Fruit fly (Drosophila melanogaster) whole organism, embryonic: ENCODE results near the gene CG32373.

Experiments
- Abd-B ChIP-seq: fragments of 200-800 bp; sonication (Bioruptor generic); optimal IDR thresholded peaks from 2 replicates; lab custom pipeline; 2018; ENCODE audit warnings: missing biosample characterization, mild to moderate bottlenecking, missing genetic modification characterization, moderate library complexity
- Atf-2 ChIP-seq: fragments of 200-800 bp; sonication (Bioruptor generic); optimal IDR thresholded peaks from 2 replicates; lab custom pipeline; 2016; ENCODE audit warnings: missing biosample characterization, missing genetic modification characterization
- Bdp1 ChIP-seq: fragments of 200-800 bp; sonication (Bioruptor generic); optimal IDR thresholded peaks from 3 replicates; lab custom pipeline; 2016; ENCODE audit warnings: missing biosample characterization, missing genetic modification characterization
- CG11723 ChIP-seq: fragments of 200-800 bp; sonication (Bioruptor generic); optimal IDR thresholded peaks from 2 replicates; lab custom pipeline; 2017; ENCODE audit warnings: missing biosample characterization, mild to moderate bottlenecking, missing genetic modification characterization
- CG12071 ChIP-seq: fragments of 200-800 bp; sonication (Bioruptor generic); optimal IDR thresholded peaks from 3 replicates; lab custom pipeline; 2018; ENCODE audit warnings: missing biosample characterization, mild to moderate bottlenecking, missing genetic modification characterization
- CG12659 ChIP-seq: fragments of 200-800 bp; sonication (Bioruptor generic); optimal IDR thresholded peaks from 3 replicates; lab custom pipeline; 2017; ENCODE audit warnings: mild to moderate bottlenecking, missing biosample characterization, missing genetic modification reagents, missing genetic modification characterization
- CG13424 ChIP-seq: fragments of 200-800 bp; sonication (Bioruptor generic); optimal IDR thresholded peaks from 2 replicates; lab custom pipeline; 2019; ENCODE audit warnings: missing biosample characterization, mild to moderate bottlenecking, missing genetic modification characterization, moderate library complexity
- CG14710 ChIP-seq: fragments of 200-800 bp; sonication (Bioruptor generic); optimal IDR thresholded peaks from 3 replicates; lab custom pipeline; 2019; ENCODE audit warnings: missing biosample characterization, mild to moderate bottlenecking, missing genetic modification characterization, moderate library complexity
- CG15073 ChIP-seq: fragments of 200-800 bp; sonication (Bioruptor generic); optimal IDR thresholded peaks from 2 replicates; lab custom pipeline; 2016; ENCODE audit warnings: missing biosample characterization, missing genetic modification characterization
- CG15479 ChIP-seq: fragments of 200-800 bp; sonication (Bioruptor generic); optimal IDR thresholded peaks from 3 replicates; lab custom pipeline; 2019; ENCODE audit warnings: missing biosample characterization, mild to moderate bottlenecking, missing genetic modification characterization, moderate library complexity
- CG16779 ChIP-seq: fragments of 200-800 bp; sonication (Bioruptor generic); IDR thresholded peaks from 2 replicates; pipeline ENCODE4 v1.3.6; 2022; ENCODE audit warnings: missing biosample characterization, missing genetic modification characterization
- CG18262 ChIP-seq: fragments of 200-800 bp; optimal IDR thresholded peaks from 3 replicates; lab custom pipeline; 2019; ENCODE audit warnings: missing biosample characterization, mild to moderate bottlenecking, missing genetic modification characterization, moderate library complexity
- CG2202 ChIP-seq: fragments of 200-800 bp; sonication (Bioruptor generic); optimal IDR thresholded peaks from 2 replicates; lab custom pipeline; 2018; ENCODE audit warnings: missing biosample characterization, mild to moderate bottlenecking, missing genetic modification characterization
- CG2889 ChIP-seq: fragments of 200-800 bp; sonication (Bioruptor generic); IDR thresholded peaks from 3 replicates; pipeline ENCODE4 v1.3.6; 2022; ENCODE audit warnings: missing biosample characterization, missing genetic modification characterization
- CG4282 ChIP-seq: fragments of 200-800 bp; sonication (Bioruptor generic); optimal IDR thresholded peaks from 2 replicates; lab custom pipeline; 2016; ENCODE audit warnings: missing biosample characterization, missing genetic modification characterization
- CG4424 ChIP-seq: fragments of 200-800 bp; sonication (Bioruptor generic); optimal IDR thresholded peaks from 3 replicates; lab custom pipeline; 2016; ENCODE audit warnings: missing biosample characterization, missing genetic modification characterization
- CG4707 ChIP-seq: fragments of 200-800 bp; sonication (Bioruptor generic); optimal IDR thresholded peaks from 2 replicates; lab custom pipeline; 2018; ENCODE audit warnings: missing biosample characterization, mild to moderate bottlenecking, missing genetic modification characterization, moderate library complexity
- CG4854 ChIP-seq: fragments of 200-800 bp; sonication (Bioruptor generic); optimal IDR thresholded peaks from 2 replicates; lab custom pipeline; 2016; ENCODE audit warnings: missing biosample characterization, missing genetic modification characterization, inconsistent platforms
- CG5245 ChIP-seq: fragments of 200-800 bp; sonication (Bioruptor generic); optimal IDR thresholded peaks from 3 replicates; lab custom pipeline; 2016; ENCODE audit warnings: missing biosample characterization, missing genetic modification characterization
- CG7372 ChIP-seq: fragments of 200-800 bp; sonication (Bioruptor generic); IDR thresholded peaks from 2 replicates; pipeline ENCODE4 v1.3.6; 2022; ENCODE audit warnings: missing biosample characterization, missing genetic modification characterization
- CG7786 ChIP-seq: fragments of 200-800 bp; sonication (Bioruptor generic); optimal IDR thresholded peaks from 2 replicates; lab custom pipeline; 2016; ENCODE audit warnings: missing biosample characterization, missing genetic modification characterization
- CG8089 ChIP-seq: fragments of 200-800 bp; sonication (Bioruptor generic); optimal IDR thresholded peaks from 3 replicates; lab custom pipeline; 2016; ENCODE audit warnings: missing biosample characterization, missing genetic modification characterization
- Dip3 ChIP-seq: fragments of 200-800 bp; sonication (Bioruptor generic); optimal IDR thresholded peaks from 3 replicates; lab custom pipeline; 2016; ENCODE audit warnings: missing biosample characterization, missing genetic modification characterization
- Dp ChIP-seq: fragments of 200-800 bp; sonication (Bioruptor generic); optimal IDR thresholded peaks from 2 replicates; lab custom pipeline; 2018; ENCODE audit warnings: missing biosample characterization, mild to moderate bottlenecking, missing genetic modification characterization, moderate library complexity
- E2f1 ChIP-seq: fragments of 200-800 bp; sonication (Bioruptor generic); IDR thresholded peaks from 2 replicates; pipeline ENCODE4 v1.3.6; 2022; ENCODE audit warnings: missing biosample characterization, missing genetic modification characterization
- Ets65A ChIP-seq: fragments of 200-800 bp; sonication (Bioruptor generic); peaks from one replicate; lab custom pipeline; 2016; ENCODE audit warnings: missing biosample characterization, missing genetic modification characterization
- Neu2 ChIP-seq: fragments of 200-800 bp; sonication (Bioruptor generic); optimal IDR thresholded peaks from 3 replicates; lab custom pipeline; 2016; ENCODE audit warnings: missing biosample characterization, missing genetic modification characterization, borderline replicate concordance
- Pdp1 ChIP-seq, 2 experiments: fragments of 200-800 bp; sonication (Bioruptor generic); optimal IDR thresholded peaks; 3 replicates each; lab custom pipeline; 2016; ENCODE audit warnings: missing biosample characterization in 2 of 2, missing genetic modification characterization in 2 of 2, mild to moderate bottlenecking in 1 of 2, moderate library complexity in 1 of 2
- Six4 ChIP-seq: fragments of 200-800 bp; sonication (Bioruptor generic); optimal IDR thresholded peaks from 2 replicates; lab custom pipeline; 2016; ENCODE audit warnings: missing biosample characterization, missing genetic modification characterization
- Sox102F ChIP-seq: fragments of 200-800 bp; sonication (Bioruptor generic); optimal IDR thresholded peaks from 2 replicates; lab custom pipeline; 2018; ENCODE audit warnings: missing biosample characterization, mild to moderate bottlenecking, missing genetic modification characterization, moderate library complexity
- Sry-δ ChIP-seq: fragments of 200-800 bp; sonication (Bioruptor generic); optimal IDR thresholded peaks from 2 replicates; lab custom pipeline; 2016; ENCODE audit warnings: missing biosample characterization, missing genetic modification characterization
- abd-A ChIP-seq: fragments of 200-800 bp; sonication (Bioruptor generic); optimal IDR thresholded peaks from 3 replicates; lab custom pipeline; 2019; ENCODE audit warnings: missing biosample characterization, mild to moderate bottlenecking, missing genetic modification characterization, moderate library complexity
- bbx ChIP-seq: fragments of 200-800 bp; sonication (Bioruptor generic); IDR thresholded peaks from 2 replicates; pipeline ENCODE4 v1.3.6; 2022; ENCODE audit warnings: missing biosample characterization, missing genetic modification characterization; ENCODE audit not compliant: partially characterized antibody
- cato ChIP-seq: fragments of 200-800 bp; sonication (Bioruptor generic); optimal IDR thresholded peaks from 2 replicates; lab custom pipeline; 2016; ENCODE audit warnings: missing biosample characterization, missing genetic modification characterization, borderline replicate concordance
- chinmo ChIP-seq: fragments of 200-800 bp; sonication (Bioruptor generic); IDR thresholded peaks from 4 replicates; pipeline ENCODE4 v1.3.6; 2022; ENCODE audit warnings: missing biosample characterization, missing genetic modification characterization; ENCODE audit not compliant: partially characterized antibody
- croc ChIP-seq: fragments of 200-800 bp; sonication (Bioruptor generic); conservative IDR thresholded peaks from 3 replicates; pipeline ENCODE4 v1.3.6; 2022; ENCODE audit warnings: missing biosample characterization, missing genetic modification characterization
- dm ChIP-seq: fragments of 200-800 bp; sonication (Bioruptor generic); optimal IDR thresholded peaks from 3 replicates; lab custom pipeline; 2016; ENCODE audit warnings: missing biosample characterization, missing genetic modification characterization
- dmrt99B ChIP-seq: fragments of 200-800 bp; sonication (Bioruptor generic); optimal IDR thresholded peaks from 2 replicates; lab custom pipeline; 2018; ENCODE audit warnings: missing biosample characterization, mild to moderate bottlenecking, missing genetic modification characterization, moderate library complexity
- fd3F ChIP-seq: fragments of 200-800 bp; sonication (Bioruptor generic); optimal IDR thresholded peaks from 2 replicates; lab custom pipeline; 2018; ENCODE audit warnings: missing biosample characterization, mild to moderate bottlenecking, missing genetic modification characterization, moderate library complexity
- grau ChIP-seq: fragments of 200-800 bp; optimal IDR thresholded peaks from 3 replicates; lab custom pipeline; 2019; ENCODE audit warnings: missing biosample characterization, mild to moderate bottlenecking, missing genetic modification characterization, moderate library complexity
- grn ChIP-seq: fragments of 200-800 bp; sonication (Bioruptor generic); optimal IDR thresholded peaks from 3 replicates; lab custom pipeline; 2017; ENCODE audit warnings: missing biosample characterization, missing genetic modification characterization
- hkb ChIP-seq, 2 experiments: fragments of 200-800 bp in 1 of 2; fragments of >200 bp in 1 of 2; sonication (Bioruptor generic) in 1 of 2; IDR thresholded peaks in 1 of 2; optimal IDR thresholded peaks in 1 of 2; 2 replicates each; pipeline versions ENCODE4 v1.3.6 to Lab custom; 2017 to 2022; ENCODE audit warnings: missing biosample characterization in 1 of 2, missing genetic modification characterization in 1 of 2
- ken ChIP-seq: fragments of 200-800 bp; sonication (Bioruptor generic); IDR thresholded peaks from 3 replicates; pipeline ENCODE4 v1.3.6; 2022; ENCODE audit warnings: missing biosample characterization, missing genetic modification characterization
- pita ChIP-seq: fragments of 200-800 bp; sonication (Bioruptor generic); optimal IDR thresholded peaks from 2 replicates; lab custom pipeline; 2017; ENCODE audit warnings: missing biosample characterization, mild to moderate bottlenecking, missing genetic modification characterization
- psq ChIP-seq: fragments of 200-800 bp; sonication (Bioruptor generic); optimal IDR thresholded peaks from 2 replicates; lab custom pipeline; 2017; ENCODE audit warnings: missing biosample characterization, missing genetic modification characterization
- pum ChIP-seq: fragments of 200-800 bp; sonication (Bioruptor generic); optimal IDR thresholded peaks from 2 replicates; lab custom pipeline; 2016; ENCODE audit warnings: missing biosample characterization, missing genetic modification characterization
- salm ChIP-seq: fragments of 200-800 bp; sonication (Bioruptor generic); optimal IDR thresholded peaks from 2 replicates; lab custom pipeline; 2018; ENCODE audit warnings: missing biosample characterization, mild to moderate bottlenecking, missing genetic modification characterization
- tup ChIP-seq: fragments of 200-800 bp; sonication (Bioruptor generic); optimal IDR thresholded peaks from 2 replicates; lab custom pipeline; 2016; ENCODE audit warnings: missing biosample characterization, mild to moderate bottlenecking, missing genetic modification characterization, moderate library complexity
- unpg ChIP-seq: fragments of 200-800 bp; sonication (Bioruptor generic); optimal IDR thresholded peaks from 3 replicates; lab custom pipeline; 2018; ENCODE audit warnings: missing biosample characterization, mild to moderate bottlenecking, missing genetic modification characterization, moderate library complexity
- zfh1 ChIP-seq: fragments of 200-800 bp; sonication (Bioruptor generic); IDR thresholded peaks from 3 replicates; pipeline ENCODE4 v1.3.6; 2022; ENCODE audit warnings: missing biosample characterization, missing genetic modification characterization

CG32373 gene

DNA sequence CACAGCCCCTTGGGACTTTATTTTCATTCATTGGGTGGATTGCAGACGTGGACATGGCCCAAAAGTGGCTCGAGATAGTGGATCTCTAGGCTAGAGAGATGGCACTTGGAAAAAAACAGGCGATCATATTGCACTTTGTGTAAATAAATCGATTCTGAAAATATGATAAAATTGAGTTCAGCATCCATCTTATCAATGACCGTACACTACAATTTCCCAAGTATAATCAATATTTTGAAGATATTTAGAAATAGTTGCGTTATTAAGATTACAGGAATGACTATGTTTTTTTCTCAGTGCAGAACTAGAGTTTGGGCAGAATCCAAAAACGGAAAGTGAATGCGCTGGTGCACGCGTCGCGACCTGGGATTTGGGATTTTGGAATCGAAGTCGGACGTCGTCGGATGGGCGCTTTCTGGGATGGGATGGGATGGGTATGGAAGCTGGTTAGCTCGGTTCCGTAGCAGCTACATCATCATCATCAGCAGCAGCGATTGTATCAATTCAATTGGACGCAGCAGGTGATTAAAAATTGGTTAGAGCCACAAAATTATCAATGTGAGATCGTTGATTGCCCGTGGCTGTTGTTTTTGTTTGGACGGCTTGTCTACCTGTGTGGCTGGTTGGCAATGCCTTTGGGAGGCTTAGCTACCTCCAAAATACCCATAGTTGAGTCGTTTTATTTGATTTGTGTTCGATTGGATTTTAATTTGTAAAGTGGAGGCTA is 15.4 kb upstream of the CG32373 start (continued):
- TF ChIP-seq CG5245 (GFP tag; lab: Kevin White, UChicago): no peak
- no peak for TF ChIP-seq CG7786 (GFP tag; lab: Kevin White, UChicago)
- peak; percentile 30; the same call in 2 of the 3 replicates for TF ChIP-seq croc
- TF ChIP-seq CG2202: no peak
- TF ChIP-seq grn (GFP tag; lab: Kevin White, UChicago): peak; percentile 83
- peak; percentile 71 for TF ChIP-seq dmrt99B (tag; lab: Kevin White, UChicago)
- peak; percentile 90 for TF ChIP-seq Ets65A
- TF ChIP-seq fd3F: no peak
- no peak for TF ChIP-seq Atf-2
- peak; percentile 64 for TF ChIP-seq abd-A (tag; lab: Kevin White, UChicago)
- no peak for TF ChIP-seq tup (GFP tag; lab: Kevin White, UChicago)
- no peak for TF ChIP-seq E2f1 (GFP tag; lab: Robert Waterston, UW)
- no peak for TF ChIP-seq Dip3
- TF ChIP-seq Six4 (GFP tag; lab: Kevin White, UChicago): peak; percentile 46
- TF ChIP-seq Neu2 (GFP tag; lab: Kevin White, UChicago): no peak
- no peak for TF ChIP-seq chinmo (GFP tag; lab: Robert Waterston, UW)
- TF ChIP-seq Dp: no peak
- no peak for TF ChIP-seq CG4854 (GFP tag; lab: Kevin White, UChicago)
- peak; percentile 30 for TF ChIP-seq CG4424 (GFP tag; lab: Kevin White, UChicago)
- no peak for TF ChIP-seq hkb (optimal IDR thresholded peaks at IDR 0.05; lab: Kevin White, UChicago)
- peak; percentile 53; the same call in 1 of the 2 replicates for TF ChIP-seq hkb (GFP tag; IDR thresholded peaks at IDR 0.05; lab: Robert Waterston, UW)
- no peak for TF ChIP-seq CG12071 (GFP tag; lab: Kevin White, UChicago)
- TF ChIP-seq CG14710 (tag; lab: Kevin White, UChicago): peak; percentile 45
- TF ChIP-seq Sry-δ (GFP tag; lab: Kevin White, UChicago): peak; percentile 6
- TF ChIP-seq CG15073: no peak
- peak in 1 of 2 experiments; percentile 25 for TF ChIP-seq Pdp1 (GFP tag; optimal IDR thresholded peaks at IDR 0.05; lab: Kevin White, UChicago)
- peak; percentile 54 for TF ChIP-seq unpg
- TF ChIP-seq zfh1 (GFP tag; lab: Robert Waterston, UW): peak; percentile 69
- no peak for TF ChIP-seq CG4282 (GFP tag; lab: Kevin White, UChicago)
- TF ChIP-seq CG7372 (GFP tag; lab: Robert Waterston, UW): no peak
- no peak for TF ChIP-seq CG8089
- TF ChIP-seq CG12659: no peak
- TF ChIP-seq pum: peak; percentile 37
- TF ChIP-seq salm (tag; lab: Kevin White, UChicago): no peak
- peak; percentile 72 for TF ChIP-seq CG18262 (tag; lab: Kevin White, UChicago)
- TF ChIP-seq Abd-B (GFP tag; lab: Kevin White, UChicago): peak; percentile 11
- TF ChIP-seq grau (tag; lab: Kevin White, UChicago): peak; percentile 17

dm6 chr3L:7639533-7639932 is 10.8 kb upstream of the CG32373 start:
- TF ChIP-seq CG4707 (GFP tag; lab: Kevin White, UChicago) (no peak), Bdp1 (peak; percentile 97), Dip3 (no peak), CG16779 (no peak), dm (GFP tag; lab: Kevin White, UChicago) (no peak), cato (GFP tag; lab: Kevin White, UChicago) (no peak), hkb (optimal IDR thresholded peaks at IDR 0.05; lab: Kevin White, UChicago) (no peak), hkb (GFP tag; IDR thresholded peaks at IDR 0.05; lab: Robert Waterston, UW) (no peak), psq (GFP tag; lab: Kevin White, UChicago) (no peak), CG15479 (no peak), pita (GFP tag; lab: Kevin White, UChicago) (no peak), ken (GFP tag; lab: Robert Waterston, UW) (no peak), tup (GFP tag; lab: Kevin White, UChicago) (no peak), CG13424 (tag; lab: Kevin White, UChicago) (no peak), bbx (no peak), CG11723 (no peak), Sox102F (GFP tag; lab: Kevin White, UChicago) (no peak), CG2889 (GFP tag; lab: Robert Waterston, UW) (no peak)
